Worm (Caenorhabditis elegans): ENCODE measurements around the gene R12B2.3.
A peak's percentile ranks its signal among the peaks of the same experiment; 100 is the strongest.

Gene R12B2.3

ce11 chrIII:5838159-5839046 is 33.0 kb downstream of the R12B2.3 start (continued):
- TF ChIP-seq madf-10 (tag; optimal IDR thresholded peaks at IDR 0.05) = peak; percentile 41
- TF ChIP-seq madf-6 (GFP tag; IDR thresholded peaks at IDR 0.05) = no peak
- no peak for TF ChIP-seq F55B11.4 (tag; optimal IDR thresholded peaks at IDR 0.05; ENCODE audit: borderline replicate concordance, insufficient read depth)
- peak; percentile 34 for TF ChIP-seq lin-40 (tag; optimal IDR thresholded peaks at IDR 0.05)

- TF ChIP-seq dpff-1 (tag; optimal IDR thresholded peaks at IDR 0.05) = no peak
- no peak; the same call in 1 of the 2 replicates for TF ChIP-seq cebp-1 (GFP tag; IDR thresholded peaks at IDR 0.05)
- TF ChIP-seq cebp-1 (tag; optimal IDR thresholded peaks at IDR 0.05) = peak; percentile 57
- peak in 1 of 2 experiments; percentile 31 for TF ChIP-seq let-607 (tag; optimal IDR thresholded peaks at IDR 0.05)
- no peak for TF ChIP-seq nfya-1 (tag; optimal IDR thresholded peaks at IDR 0.05; ENCODE audit: borderline replicate concordance, insufficient read depth)
- TF ChIP-seq nfyb-1 (GFP tag; IDR thresholded peaks at IDR 0.05) = peak; percentile 32; the same call in 1 of the 2 replicates
- TF ChIP-seq lin-35 (GFP tag; optimal IDR thresholded peaks at IDR 0.05) = no peak
- peak; percentile 61 for TF ChIP-seq nhr-80 (tag; optimal IDR thresholded peaks at IDR 0.05)
- TF ChIP-seq fkh-3 (tag; optimal IDR thresholded peaks at IDR 0.05) = no peak
- peak; percentile 3 for TF ChIP-seq attf-5 (GFP tag; optimal IDR thresholded peaks at IDR 0.05)
- TF ChIP-seq dox-1 (GFP tag; IDR thresholded peaks at IDR 0.05) = peak; percentile 11; the same call in 1 of the 2 replicates
- TF ChIP-seq T07F8.4 (tag; optimal IDR thresholded peaks at IDR 0.05) = no peak
- TF ChIP-seq C06A6.2 (GFP tag; conservative IDR thresholded peaks at IDR 0.05) = no peak
Measured at ce11 chrIII:5839147-5839546, 33.8 kb downstream of the R12B2.3 start.

- TF ChIP-seq rcor-1 (GFP tag; IDR thresholded peaks at IDR 0.05) (no peak), nfya-1 (tag; optimal IDR thresholded peaks at IDR 0.05; ENCODE audit: borderline replicate concordance, insufficient read depth) (no peak), Y53F4B.3 (GFP tag; IDR thresholded peaks at IDR 0.05) (no peak), Y79H2A.3 (GFP tag; conservative IDR thresholded peaks at IDR 0.05) (no peak), lin-26 (GFP tag; IDR thresholded peaks at IDR 0.05) (no peak), snpc-1.1 (tag; optimal IDR thresholded peaks at IDR 0.05; ENCODE audit: insufficient read depth) (no peak), Y67H2A.10 (GFP tag; conservative IDR thresholded peaks at IDR 0.05) (no peak), xnd-1 (tag; optimal IDR thresholded peaks at IDR 0.05) (no peak), ama-1 (optimal IDR thresholded peaks at IDR 0.05) (no peak), ama-1 (GFP tag; optimal IDR thresholded peaks at IDR 0.05) (no peak), Y56A3A.18 (GFP tag; IDR thresholded peaks at IDR 0.05) (no peak), F23B12.7 (tag; optimal IDR thresholded peaks at IDR 0.05; ENCODE audit: insufficient read depth) (no peak), ZK185.1 (tag; optimal IDR thresholded peaks at IDR 0.05; ENCODE audit: poor library complexity, severe bottlenecking) (no peak), F10E7.11 (tag; optimal IDR thresholded peaks at IDR 0.05) (no peak)
Measured at ce11 chrIII:5839598-5839997, 34.2 kb downstream of the R12B2.3 start.

- TF ChIP-seq K12H6.12 (tag; optimal IDR thresholded peaks at IDR 0.05) = no peak
- TF ChIP-seq C06A6.2 (GFP tag; conservative IDR thresholded peaks at IDR 0.05) = no peak
- TF ChIP-seq cebp-1 (GFP tag; IDR thresholded peaks at IDR 0.05) = peak; percentile 21; the same call in 1 of the 2 replicates
- peak; percentile 64 for TF ChIP-seq cebp-1 (tag; optimal IDR thresholded peaks at IDR 0.05)
- TF ChIP-seq mcd-1 (GFP tag; IDR thresholded peaks at IDR 0.05) = no peak
- TF ChIP-seq ekl-4 (GFP tag; IDR thresholded peaks at IDR 0.05) = no peak
- no peak for TF ChIP-seq rpc-1 (optimal IDR thresholded peaks at IDR 0.05)
- no peak for TF ChIP-seq rpc-1 (tag; optimal IDR thresholded peaks at IDR 0.05)
- no peak for TF ChIP-seq bed-2 (GFP tag; IDR thresholded peaks at IDR 0.05)
- no peak for TF ChIP-seq unc-62 (GFP tag; optimal IDR thresholded peaks at IDR 0.05)
- TF ChIP-seq ceh-58 (GFP tag; IDR thresholded peaks at IDR 0.05) = no peak
- no peak for TF ChIP-seq F57A8.1 (GFP tag; optimal IDR thresholded peaks at IDR 0.05)
- TF ChIP-seq nhr-80 (tag; optimal IDR thresholded peaks at IDR 0.05) = peak; percentile 46
- no peak for TF ChIP-seq F23B12.7 (tag; optimal IDR thresholded peaks at IDR 0.05; ENCODE audit: insufficient read depth)
- no peak for TF ChIP-seq snpc-4 (GFP tag; optimal IDR thresholded peaks at IDR 0.05)
- TF ChIP-seq snpc-4 (tag; optimal IDR thresholded peaks at IDR 0.05) = no peak
- TF ChIP-seq Y79H2A.3 (GFP tag; conservative IDR thresholded peaks at IDR 0.05) = no peak
- TF ChIP-seq dox-1 (GFP tag; IDR thresholded peaks at IDR 0.05) = 0 out of 2 replicates have a peak, but pooled peaks have one; percentile 9
- no peak for TF ChIP-seq ceh-91 (GFP tag; IDR thresholded peaks at IDR 0.05)
Measured at ce11 chrIII:5840277-5840676, 34.9 kb downstream of the R12B2.3 start.

All from whole organism, young adult.